Worm (Caenorhabditis elegans) whole organism, L1 larva: ENCODE measurements around the gene Y53C12A.10.

Experiments used
- C34B4.2 ChIP-seq: sonication (generic microtip); optimal IDR thresholded peaks from 2 replicates; lab custom pipeline; 2017; ENCODE audit warnings: mild to moderate bottlenecking, missing genetic modification characterization, missing compliant biosample characterization
- F16B12.6 ChIP-seq: fragments of 150-350 bp; optimal IDR thresholded peaks from 2 replicates; lab custom pipeline; 2014; ENCODE audit warnings: missing biosample characterization, missing genetic modification characterization
- ama-1 ChIP-seq: fragments of 150-350 bp; optimal IDR thresholded peaks from 2 replicates; lab custom pipeline; 2014
- blmp-1 ChIP-seq: fragments of 150-350 bp; optimal IDR thresholded peaks from 2 replicates; lab custom pipeline; 2014; ENCODE audit warnings: missing biosample characterization, missing genetic modification characterization
- ceh-8 ChIP-seq: fragments of 200-800 bp; sonication (Bioruptor generic); optimal IDR thresholded peaks from 2 replicates; lab custom pipeline; 2018; ENCODE audit warnings: mild to moderate bottlenecking, missing genetic modification characterization, moderate library complexity, missing compliant biosample characterization
- ceh-82 ChIP-seq, 3 experiments: fragments of 150-350 bp in 1 of 3; sonication (generic microtip) in 2 of 3; optimal IDR thresholded peaks; 2 replicates each; lab custom pipeline; 2014 to 2017; ENCODE audit warnings: missing biosample characterization in 3 of 3, missing genetic modification characterization in 3 of 3
- ceh-88 ChIP-seq: fragments of 200-800 bp; sonication (Bioruptor generic); IDR thresholded peaks from 2 replicates; pipeline ENCODE4 v1.3.6; 2022; ENCODE audit warnings: missing genetic modification characterization, missing compliant biosample characterization
- dpl-1 ChIP-seq, 3 experiments: fragments of 150-350 bp in 2 of 3; sonication (generic microtip) in 1 of 3; optimal IDR thresholded peaks; 2 replicates each; lab custom pipeline; 2014 to 2017; ENCODE audit warnings: missing biosample characterization in 3 of 3, missing genetic modification characterization in 3 of 3, missing genetic modification reagents in 3 of 3
- efl-1 ChIP-seq, 4 experiments: fragments of 150-350 bp; optimal IDR thresholded peaks in 3 of 4; peaks in 1 of 4; 1 replicate in 1 of 4; 2 replicates in 3 of 4; lab custom pipeline; 2014; ENCODE audit warnings: missing biosample characterization in 2 of 4, missing genetic modification characterization in 2 of 4, missing genetic modification reagents in 2 of 4
- efl-3 ChIP-seq: fragments of 200-800 bp; sonication (Bioruptor generic); optimal IDR thresholded peaks from 2 replicates; lab custom pipeline; 2018; ENCODE audit warnings: mild to moderate bottlenecking, missing genetic modification characterization, missing compliant biosample characterization
- ets-5 ChIP-seq: fragments of 200-800 bp; sonication (Bioruptor generic); IDR thresholded peaks from 2 replicates; pipeline ENCODE4 v1.3.6; 2022; ENCODE audit warnings: missing genetic modification characterization, missing compliant biosample characterization
- fkh-10 ChIP-seq: sonication (generic microtip); optimal IDR thresholded peaks from 2 replicates; lab custom pipeline; 2017; ENCODE audit warnings: missing biosample characterization, missing genetic modification reagents, missing genetic modification characterization
- fos-1 ChIP-seq: fragments of 150-350 bp; optimal IDR thresholded peaks from 2 replicates; lab custom pipeline; 2014; ENCODE audit warnings: missing biosample characterization, missing genetic modification characterization
- grh-1 ChIP-seq: fragments of 200-800 bp; sonication (Bioruptor generic); IDR thresholded peaks from 2 replicates; pipeline ENCODE4 v1.3.6; 2022; ENCODE audit warnings: missing genetic modification reagents, missing genetic modification characterization, missing compliant biosample characterization
- lin-14 ChIP-seq: fragments of 200-800 bp; sonication (Bioruptor generic); optimal IDR thresholded peaks from 2 replicates; lab custom pipeline; 2018; ENCODE audit warnings: mild to moderate bottlenecking, missing genetic modification characterization, moderate library complexity, missing compliant biosample characterization
- lin-15B ChIP-seq: fragments of 150-350 bp; sonication (generic microtip); optimal IDR thresholded peaks from 3 replicates; lab custom pipeline; 2014; ENCODE audit warnings: missing biosample characterization, missing genetic modification characterization
- lin-35 ChIP-seq, 2 experiments: fragments of 150-350 bp; optimal IDR thresholded peaks; 2 replicates each; lab custom pipeline; 2014; ENCODE audit warnings: missing biosample characterization in 2 of 2, missing genetic modification characterization in 2 of 2, missing genetic modification reagents in 2 of 2
- lsy-2 ChIP-seq, 2 experiments: fragments of 150-350 bp; optimal IDR thresholded peaks; 2 replicates each; lab custom pipeline; 2014; ENCODE audit warnings: missing biosample characterization in 2 of 2, missing genetic modification characterization in 2 of 2
- mdl-1 ChIP-seq, 2 experiments: fragments of 150-350 bp; optimal IDR thresholded peaks; 2 replicates each; lab custom pipeline; 2014 to 2017; ENCODE audit warnings: missing biosample characterization in 2 of 2, missing genetic modification characterization in 2 of 2, inconsistent platforms in 1 of 2
- mep-1 ChIP-seq: fragments of 150-350 bp; optimal IDR thresholded peaks from 2 replicates; lab custom pipeline; 2014; ENCODE audit warnings: missing biosample characterization, missing genetic modification characterization
- nhr-11 ChIP-seq: fragments of 150-350 bp; optimal IDR thresholded peaks from 2 replicates; lab custom pipeline; 2014; ENCODE audit warnings: missing biosample characterization, missing genetic modification characterization
- nhr-19 ChIP-seq: fragments of 200-800 bp; sonication (Bioruptor generic); conservative IDR thresholded peaks from 2 replicates; pipeline ENCODE4 v1.3.6; 2022; ENCODE audit warnings: missing genetic modification characterization, missing compliant biosample characterization
- nhr-20 ChIP-seq: sonication (generic microtip); optimal IDR thresholded peaks from 2 replicates; lab custom pipeline; 2016; ENCODE audit warnings: mild to moderate bottlenecking, missing genetic modification characterization, missing compliant biosample characterization
- nhr-237 ChIP-seq: fragments of 150-350 bp; optimal IDR thresholded peaks from 2 replicates; lab custom pipeline; 2014; ENCODE audit warnings: missing biosample characterization, missing genetic modification characterization
- nhr-71 ChIP-seq: sonication (generic microtip); optimal IDR thresholded peaks from 2 replicates; lab custom pipeline; 2016; ENCODE audit warnings: mild to moderate bottlenecking, missing genetic modification characterization, moderate library complexity, missing compliant biosample characterization
- nhr-76 ChIP-seq: sonication (generic microtip); optimal IDR thresholded peaks from 2 replicates; lab custom pipeline; 2017; ENCODE audit warnings: missing biosample characterization, missing genetic modification characterization
- nhr-77 ChIP-seq: fragments of 150-350 bp; optimal IDR thresholded peaks from 2 replicates; lab custom pipeline; 2014; ENCODE audit warnings: missing biosample characterization, missing genetic modification characterization
- nhr-85 ChIP-seq: sonication (generic microtip); peaks from one replicate; lab custom pipeline; 2016; ENCODE audit warnings: missing genetic modification characterization, inconsistent platforms, missing compliant biosample characterization
- pax-3 ChIP-seq: fragments of 200-800 bp; sonication (Bioruptor generic); optimal IDR thresholded peaks from 2 replicates; lab custom pipeline; 2018; ENCODE audit warnings: mild to moderate bottlenecking, missing genetic modification characterization, moderate library complexity, missing compliant biosample characterization
- pqm-1 ChIP-seq: sonication (generic microtip); optimal IDR thresholded peaks from 3 replicates; lab custom pipeline; 2017; ENCODE audit warnings: missing biosample characterization, missing genetic modification characterization
- rnt-1 ChIP-seq: sonication (generic microtip); optimal IDR thresholded peaks from 2 replicates; lab custom pipeline; 2016; ENCODE audit warnings: mild to moderate bottlenecking, missing genetic modification characterization, moderate library complexity, missing compliant biosample characterization
- skn-1 ChIP-seq: fragments of 150-350 bp; optimal IDR thresholded peaks from 2 replicates; lab custom pipeline; 2014; ENCODE audit warnings: missing biosample characterization, missing genetic modification characterization
- snu-23 ChIP-seq: sonication (generic microtip); optimal IDR thresholded peaks from 2 replicates; lab custom pipeline; 2016; ENCODE audit warnings: missing genetic modification characterization, missing compliant biosample characterization
- sptf-1 ChIP-seq: fragments of 150-350 bp; optimal IDR thresholded peaks from 2 replicates; lab custom pipeline; 2014; ENCODE audit warnings: missing biosample characterization, missing genetic modification characterization
- swsn-7 ChIP-seq: sonication (generic microtip); optimal IDR thresholded peaks from 2 replicates; lab custom pipeline; 2016; ENCODE audit warnings: missing genetic modification characterization, missing compliant biosample characterization
- unc-130 ChIP-seq: fragments of 150-350 bp; optimal IDR thresholded peaks from 2 replicates; lab custom pipeline; 2017; ENCODE audit warnings: missing biosample characterization, missing genetic modification characterization, inconsistent platforms
- unc-98 ChIP-seq: fragments of 200-800 bp; sonication (Bioruptor generic); IDR thresholded peaks from 2 replicates; pipeline ENCODE4 v1.3.6; 2022; ENCODE audit warnings: missing genetic modification characterization, missing compliant biosample characterization
- xbp-1 ChIP-seq: sonication (generic microtip); optimal IDR thresholded peaks from 2 replicates; lab custom pipeline; 2016; ENCODE audit warnings: missing genetic modification characterization, missing compliant biosample characterization
- zag-1 ChIP-seq: fragments of 150-350 bp; optimal IDR thresholded peaks from 2 replicates; lab custom pipeline; 2014; ENCODE audit warnings: missing biosample characterization, missing genetic modification characterization
- ztf-4 ChIP-seq: fragments of 150-350 bp; optimal IDR thresholded peaks from 2 replicates; lab custom pipeline; 2014; ENCODE audit warnings: missing biosample characterization, missing genetic modification characterization

Gene Y53C12A.10

ce11 chrII:9690067-9690632 is 14.5 kb downstream of the Y53C12A.10 start (continued):
- TF ChIP-seq ceh-88 (GFP tag; lab: Robert Waterston, UW) (no peak), pax-3 (no peak), ets-5 (GFP tag; lab: Robert Waterston, UW) (no peak)

- TF ChIP-seq lsy-2 (tag; optimal IDR thresholded peaks at IDR 0.05; lab: Kevin White, UChicago) (peak; percentile 28 to 51), grh-1 (GFP tag; lab: Robert Waterston, UW) (no peak), blmp-1 (tag; lab: Kevin White, UChicago) (peak; percentile 10), nhr-76 (tag; lab: Kevin White, UChicago) (no peak), nhr-71 (peak; percentile 45), efl-3 (GFP tag; lab: Kevin White, UChicago) (no peak), mep-1 (tag; lab: Kevin White, UChicago) (peak; percentile 67), lin-15B (peak; percentile 7), nhr-85 (tag; lab: Kevin White, UChicago) (no peak), nhr-20 (tag; lab: Kevin White, UChicago) (peak; percentile 83), fos-1 (tag; lab: Kevin White, UChicago) (no peak), dpl-1 (GFP tag; optimal IDR thresholded peaks at IDR 0.05; lab: Kevin White, UChicago) (peak; percentile 33 to 59 (median 48)), rnt-1 (tag; lab: Kevin White, UChicago) (peak; percentile 63), nhr-237 (tag; lab: Kevin White, UChicago) (peak; percentile 0), unc-98 (no peak), fkh-10 (GFP tag; lab: Kevin White, UChicago) (no peak), ama-1 (lab: Kevin White, UChicago) (no peak), pax-3 (no peak), lin-35 (GFP tag; optimal IDR thresholded peaks at IDR 0.05; lab: Kevin White, UChicago) (peak; percentile 40 to 48), zag-1 (tag; lab: Kevin White, UChicago) (no peak), F16B12.6 (tag; lab: Kevin White, UChicago) (no peak), nhr-19 (GFP tag; lab: Robert Waterston, UW) (peak; percentile 32; the same call in 1 of the 2 replicates), unc-130 (no peak), sptf-1 (tag; lab: Kevin White, UChicago) (no peak), nhr-77 (tag; lab: Kevin White, UChicago) (peak; percentile 62), C34B4.2 (no peak), nhr-11 (tag; lab: Kevin White, UChicago) (peak; percentile 3), lin-14 (peak; percentile 50), efl-1 (optimal IDR thresholded peaks at IDR 0.05; lab: Kevin White, UChicago) (peak; percentile 39 to 50), efl-1 (GFP tag; optimal IDR thresholded peaks at IDR 0.05 in 1 of 2; lab: Kevin White, UChicago) (peak; percentile 58 to 74), xbp-1 (tag; lab: Kevin White, UChicago) (peak; percentile 24), snu-23 (GFP tag; lab: Kevin White, UChicago) (peak; percentile 44), mdl-1 (tag; optimal IDR thresholded peaks at IDR 0.05; lab: Kevin White, UChicago) (no peak), skn-1 (tag; lab: Kevin White, UChicago) (peak; percentile 30), ztf-4 (tag; lab: Kevin White, UChicago) (no peak), ceh-88 (GFP tag; lab: Robert Waterston, UW) (no peak), ceh-8 (GFP tag; lab: Kevin White, UChicago) (no peak), pqm-1 (tag; lab: Kevin White, UChicago) (no peak), ceh-82 (tag; optimal IDR thresholded peaks at IDR 0.05; lab: Kevin White, UChicago) (peak in 1 of 3 experiments; percentile 10), swsn-7 (tag; lab: Kevin White, UChicago) (peak; percentile 24)
Measured at ce11 chrII:9686663-9687193, 17.9 kb downstream of the Y53C12A.10 start, which contains the start of gene ZK1320.9. Gene ZK1320.9 (minus strand): TSS chrII:9686713.
